Fruit fly (Drosophila melanogaster) Kc167 (cell line): ENCODE measurements around the gene AstA.

ENCODE experiments used
- Myc ChIP-seq: fragments of >200 bp; optimal IDR thresholded peaks from 2 replicates; lab custom pipeline; 2017; ENCODE audit warnings: missing external identifiers
- Sin3A ChIP-seq: fragments of >200 bp; optimal IDR thresholded peaks from 2 replicates; lab custom pipeline; 2018; ENCODE audit warnings: missing external identifiers
- h ChIP-seq: fragments of >200 bp; optimal IDR thresholded peaks from 3 replicates; lab custom pipeline; 2018; ENCODE audit warnings: missing external identifiers
- insv ChIP-seq: fragments of >200 bp; optimal IDR thresholded peaks from 3 replicates; lab custom pipeline; 2018; ENCODE audit warnings: missing external identifiers
- psq ChIP-seq: fragments of >200 bp; optimal IDR thresholded peaks from 2 replicates; lab custom pipeline; 2017; ENCODE audit warnings: missing external identifiers
- ttk ChIP-seq: sonication (Bioruptor generic); optimal IDR thresholded peaks from 2 replicates; lab custom pipeline; 2017; ENCODE audit warnings: missing external identifiers

The AstA gene

DNA sequence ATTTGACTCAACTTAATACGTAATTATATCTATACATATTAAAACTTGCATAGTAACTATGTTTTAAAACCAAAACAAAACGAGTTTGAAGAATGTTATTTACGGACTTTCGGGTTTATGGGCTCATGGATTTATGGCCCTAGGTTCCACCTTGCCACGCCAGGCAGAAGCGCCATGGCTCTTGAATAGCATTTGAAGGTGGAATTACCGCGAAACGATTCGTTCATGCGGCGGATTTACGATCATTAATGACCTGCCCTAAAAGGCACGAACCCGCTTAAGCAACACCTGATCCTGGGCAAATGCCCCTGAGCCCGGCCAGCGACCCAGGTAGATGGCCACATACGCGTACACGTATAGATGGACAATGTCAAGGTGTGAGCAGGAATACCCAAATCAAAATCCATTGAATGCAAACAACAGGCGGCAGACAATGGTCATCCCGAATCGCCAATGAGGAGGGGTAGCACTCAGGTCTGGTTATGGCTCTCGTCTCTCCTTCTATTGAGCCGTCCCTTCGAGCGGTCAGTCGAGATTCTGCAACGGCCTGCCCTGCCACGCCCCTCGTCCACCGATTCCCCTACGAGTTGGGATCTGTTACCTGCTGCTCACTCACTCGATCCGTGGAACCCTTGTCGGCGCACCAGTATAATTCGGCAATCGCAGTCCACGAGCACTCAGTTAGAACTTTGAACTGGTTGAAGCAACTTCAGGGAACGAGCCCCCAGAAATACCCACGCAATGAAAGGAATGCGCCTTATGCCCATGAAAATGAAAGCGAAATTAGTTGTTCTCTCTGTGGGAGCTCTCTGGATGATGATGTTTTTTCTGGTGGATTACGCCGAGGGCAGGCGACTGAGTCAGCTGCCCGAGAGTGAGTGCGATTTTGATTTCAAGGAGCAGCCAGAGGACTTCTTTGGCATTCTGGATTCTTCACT lies 15.5 kb downstream of the AstA start, which contains the start of gene tld:
Gene tld, plus strand, starts transcription at position 677 of the 938 bp plus-strand sequence.
- TF ChIP-seq insv: no peak
- TF ChIP-seq Myc (lab: Kevin White, UChicago): no peak
- no peak for TF ChIP-seq h (lab: Kevin White, UChicago)
- TF ChIP-seq ttk (lab: Kevin White, UChicago): no peak
- no peak for TF ChIP-seq Sin3A
- TF ChIP-seq psq (lab: Kevin White, UChicago): no peak

DNA sequence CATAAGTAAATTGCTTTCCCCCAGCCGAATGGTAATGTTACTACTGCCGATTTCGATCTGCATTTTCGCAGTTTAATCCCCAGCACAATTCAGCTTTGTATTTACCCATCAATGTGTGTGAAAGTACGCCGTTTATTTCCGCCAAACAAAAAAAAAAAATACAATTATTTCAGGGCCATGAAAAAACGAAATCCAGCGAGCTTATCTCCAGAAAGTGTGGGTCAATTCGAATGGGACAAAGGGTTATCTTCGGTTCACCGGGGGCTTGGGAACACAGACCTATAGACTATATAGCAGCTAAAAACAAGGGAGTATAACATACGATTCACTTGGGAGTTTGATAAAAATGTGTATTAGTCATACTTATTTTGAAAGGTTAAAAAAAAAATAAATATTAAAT lies 37.8 kb downstream of the AstA start:
- TF ChIP-seq Myc (lab: Kevin White, UChicago): no peak
- TF ChIP-seq Sin3A: no peak
- TF ChIP-seq ttk (lab: Kevin White, UChicago): no peak
- TF ChIP-seq h (lab: Kevin White, UChicago): no peak
- TF ChIP-seq insv: no peak
- TF ChIP-seq psq (lab: Kevin White, UChicago): no peak

DNA sequence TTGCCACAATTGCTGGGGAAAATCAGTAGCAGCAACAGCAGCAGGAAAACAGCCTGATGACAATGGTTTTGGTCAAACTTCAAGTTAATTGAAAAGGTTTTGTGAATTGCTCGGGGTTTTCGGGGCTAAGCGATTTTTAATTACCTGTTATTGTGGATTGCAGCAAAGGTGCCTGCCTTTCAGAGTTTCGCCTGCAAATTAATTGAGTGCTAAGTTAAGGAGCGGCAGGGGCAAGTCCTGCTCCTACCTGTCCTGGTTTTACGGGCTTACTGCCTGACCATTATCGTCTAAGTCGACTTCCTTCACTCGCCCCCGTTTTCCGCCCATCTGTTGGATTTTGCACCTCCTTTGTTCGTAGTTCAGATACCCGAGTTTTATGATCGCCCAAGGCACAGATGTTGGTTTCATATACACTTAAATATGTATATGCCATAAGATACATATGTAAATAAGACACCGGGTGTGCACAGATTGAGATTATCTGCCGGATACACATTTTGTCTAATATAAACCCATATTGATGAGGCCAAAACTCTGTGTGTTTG lies 38.5 kb downstream of the AstA start:
- TF ChIP-seq psq (lab: Kevin White, UChicago) (no peak), insv (no peak), Sin3A (no peak), h (lab: Kevin White, UChicago) (no peak), Myc (lab: Kevin White, UChicago) (no peak), ttk (lab: Kevin White, UChicago) (no peak)

DNA sequence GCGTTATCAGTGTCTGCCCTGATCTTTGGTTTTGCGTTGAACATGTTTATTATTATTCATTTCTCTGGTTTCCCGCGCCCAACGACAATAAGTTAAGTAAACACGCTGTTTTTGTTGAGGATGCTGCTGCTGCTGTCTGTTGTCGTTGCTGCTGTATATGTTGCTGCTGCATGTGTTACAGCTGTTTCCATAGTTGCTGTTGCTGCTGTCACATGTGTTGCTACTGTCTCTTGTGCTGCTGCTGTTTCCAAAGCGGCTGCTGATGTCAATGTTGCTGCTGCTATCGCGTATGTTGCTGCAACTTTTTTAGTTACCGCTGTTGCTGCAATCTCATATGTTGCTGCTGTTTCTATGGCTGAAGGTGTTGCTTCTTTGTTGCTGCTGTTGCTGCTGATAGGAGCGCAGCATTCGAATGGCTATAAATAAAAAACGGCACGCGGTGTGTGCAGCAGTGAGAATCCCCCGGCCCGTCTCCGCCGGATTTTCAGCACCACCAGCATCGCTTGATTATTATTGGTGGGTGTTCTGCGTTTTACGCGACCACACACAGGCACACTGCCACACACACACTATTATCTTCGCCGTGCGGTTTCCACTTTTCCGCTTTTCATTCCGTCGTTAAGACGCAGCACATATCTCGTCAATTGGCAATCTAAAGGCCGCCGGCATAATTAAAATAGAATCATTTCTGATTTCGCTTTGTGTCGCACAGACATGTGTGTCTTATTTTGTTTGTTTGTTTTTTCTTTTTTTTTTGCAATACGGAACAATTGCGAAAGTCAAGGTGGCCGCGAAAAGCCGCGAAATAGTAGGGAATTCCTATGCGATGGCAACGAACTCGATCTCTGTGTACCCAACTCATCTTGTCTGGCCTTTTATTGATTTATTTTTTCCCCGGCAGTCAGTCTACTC lies 44.2 kb downstream of the AstA start:
- TF ChIP-seq ttk (lab: Kevin White, UChicago) (no peak), insv (no peak), h (lab: Kevin White, UChicago) (no peak), Myc (lab: Kevin White, UChicago) (no peak), psq (lab: Kevin White, UChicago) (no peak), Sin3A (no peak)

DNA sequence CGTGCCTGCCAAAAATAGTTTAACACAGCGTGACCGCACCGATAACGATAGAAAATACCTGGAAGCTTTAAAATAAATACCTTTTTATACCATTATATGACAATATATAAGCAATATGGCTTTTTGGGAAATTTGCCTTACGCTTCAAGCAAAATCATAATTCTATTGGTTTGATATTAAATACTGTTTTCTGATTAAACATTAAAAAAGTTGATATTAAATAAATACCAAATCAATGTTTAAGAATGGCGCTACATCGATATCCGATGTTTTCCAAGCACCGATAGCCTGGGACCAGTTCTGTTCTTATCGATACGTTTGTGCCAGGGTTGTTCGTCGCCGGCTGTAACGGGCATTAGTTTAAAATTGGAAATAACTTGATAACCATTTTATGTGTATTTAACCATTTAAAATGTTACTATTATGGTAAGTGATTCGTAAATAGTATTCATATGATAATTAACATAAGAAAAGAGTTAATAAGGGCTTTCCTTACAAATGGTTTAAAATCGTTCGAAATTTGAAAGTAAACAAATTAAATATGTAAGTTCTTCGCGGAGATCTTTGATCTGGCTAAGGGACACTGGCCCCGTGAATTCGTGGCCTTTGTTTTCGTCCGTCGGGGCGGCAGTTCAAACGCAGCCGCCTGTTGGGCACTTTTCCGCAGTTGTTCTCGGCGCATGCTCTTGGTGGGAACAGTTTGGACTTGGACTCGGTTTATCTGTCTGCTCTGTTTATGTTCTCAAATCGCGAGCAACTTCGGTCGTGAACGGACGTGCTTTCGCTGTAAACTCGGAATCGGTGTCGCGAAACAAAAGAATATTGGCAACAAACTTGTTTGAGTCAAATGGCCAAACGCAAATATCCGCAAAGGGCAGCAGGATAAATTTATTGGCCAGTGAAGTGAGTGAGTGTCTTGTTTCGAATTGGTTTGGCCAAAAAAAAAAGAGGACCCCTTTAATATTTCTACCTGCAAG lies 45.3 kb downstream of the AstA start, which contains the start of the genes CG13630 and tok:
Gene CG13630, minus strand, starts transcription at position 51 of the 977 bp plus-strand sequence.
Gene tok, plus strand, starts transcription at position 384 of the 977 bp plus-strand sequence.
- TF ChIP-seq h (lab: Kevin White, UChicago) (no peak), Myc (lab: Kevin White, UChicago) (no peak), psq (lab: Kevin White, UChicago) (no peak), Sin3A (no peak), insv (no peak), ttk (lab: Kevin White, UChicago) (no peak)

DNA sequence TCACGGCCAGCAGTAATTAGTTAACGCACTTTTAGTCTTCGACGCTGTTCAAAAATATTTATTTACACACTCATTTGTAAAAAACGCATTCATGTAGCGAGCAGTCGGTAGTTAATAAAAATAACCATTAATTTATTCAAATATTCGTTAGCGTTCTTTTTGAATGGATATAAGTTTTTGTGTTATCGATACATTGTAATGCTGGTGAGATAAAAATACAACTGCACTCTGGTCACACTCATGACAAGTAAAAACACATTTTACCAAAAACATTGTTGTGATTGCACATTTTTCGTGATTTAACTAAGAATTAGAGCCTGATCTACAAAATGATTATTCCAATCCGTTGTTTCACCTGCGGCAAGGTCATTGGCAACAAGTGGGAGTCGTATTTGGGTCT lies 47.6 kb downstream of the AstA start, which contains the start of gene Polr2L:
Gene Polr2L, plus strand, starts transcription at position 223 of the 400 bp plus-strand sequence.
- TF ChIP-seq psq (lab: Kevin White, UChicago): no peak
- TF ChIP-seq Sin3A: no peak
- no peak for TF ChIP-seq insv
- no peak for TF ChIP-seq Myc (lab: Kevin White, UChicago)
- TF ChIP-seq ttk (lab: Kevin White, UChicago): no peak
- no peak for TF ChIP-seq h (lab: Kevin White, UChicago)

DNA sequence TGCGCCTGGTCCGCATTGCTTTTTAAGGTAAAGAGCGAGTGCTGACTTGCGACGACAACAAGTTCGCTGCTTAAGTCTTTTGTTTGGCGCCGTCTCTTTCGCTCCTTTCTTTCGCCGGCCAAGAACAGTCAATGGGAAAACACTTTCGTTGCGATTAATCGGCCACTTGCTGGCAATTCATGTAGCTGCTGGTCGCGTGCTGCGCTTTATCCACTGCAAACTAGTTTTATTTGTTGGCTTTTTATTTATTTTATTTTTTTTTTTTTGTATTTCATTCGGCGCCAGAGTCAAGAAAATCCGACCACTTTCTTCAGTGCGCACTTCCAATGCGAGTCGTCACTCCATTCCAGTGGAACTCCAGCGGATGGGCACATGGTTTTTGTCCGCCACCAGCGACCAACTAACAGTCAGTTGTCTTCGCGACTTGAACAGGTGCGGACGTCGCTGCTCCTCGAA lies 52.5 kb downstream of the AstA start, which contains the start of the genes CG13627 and CG46316:
Gene CG13627, plus strand, starts transcription at position 406 of the 456 bp plus-strand sequence.
Gene CG46316, plus strand, starts transcription at position 406 of the 456 bp plus-strand sequence.
- no peak for TF ChIP-seq h (lab: Kevin White, UChicago)
- no peak for TF ChIP-seq ttk (lab: Kevin White, UChicago)
- TF ChIP-seq Sin3A: no peak
- TF ChIP-seq Myc (lab: Kevin White, UChicago): no peak
- TF ChIP-seq insv: no peak
- TF ChIP-seq psq (lab: Kevin White, UChicago): no peak
